Fruit fly (Drosophila melanogaster): Measurements from ENCODE around the gene toc.

toc gene

DNA sequence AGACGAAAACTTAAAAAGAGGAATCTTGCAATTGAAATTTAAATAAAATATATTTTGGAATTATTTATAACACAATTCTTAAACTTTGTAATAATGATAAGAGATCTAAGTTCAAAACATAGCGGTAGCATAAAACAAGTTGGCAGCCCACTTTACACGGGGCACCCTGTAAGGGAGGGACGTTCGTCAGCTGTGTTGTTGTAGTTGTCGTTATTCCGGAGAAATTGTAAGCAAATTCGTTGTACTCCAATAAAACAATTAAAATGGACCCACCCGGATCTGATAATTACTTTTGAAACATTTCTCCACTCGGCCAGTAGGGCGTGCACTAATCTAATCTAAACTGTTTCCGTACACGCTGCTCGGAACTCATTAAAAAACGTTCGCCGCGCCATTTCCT lies 114.2 kb downstream of the toc start, which contains the start of gene GABPI (continued):
- TF ChIP-seq bsh (GFP tag; optimal IDR thresholded peaks at IDR 0.05) (no peak), E2f2 (GFP tag; IDR thresholded peaks at IDR 0.05) (peak; percentile 93), CG17912 (GFP tag; optimal IDR thresholded peaks at IDR 0.05) (peak; percentile 0), ci (GFP tag; IDR thresholded peaks at IDR 0.05) (peak; percentile 76), CG43689 (GFP tag; IDR thresholded peaks at IDR 0.05) (no peak), Hr3 (GFP tag; optimal IDR thresholded peaks at IDR 0.05) (no peak), CG15269 (tag; optimal IDR thresholded peaks at IDR 0.05) (no peak), ken (GFP tag; IDR thresholded peaks at IDR 0.05) (no peak), CHES-1-like (GFP tag; optimal IDR thresholded peaks at IDR 0.05) (peak; percentile 6), lola (GFP tag; optimal IDR thresholded peaks at IDR 0.05) (no peak), CG11456 (GFP tag; IDR thresholded peaks at IDR 0.05) (no peak), zen2 (GFP tag; IDR thresholded peaks at IDR 0.05; ENCODE audit: partially characterized antibody) (no peak), CG15514 (GFP tag; optimal IDR thresholded peaks at IDR 0.05) (peak; percentile 32), org-1 (GFP tag; optimal IDR thresholded peaks at IDR 0.05) (no peak), CG12155 (GFP tag; optimal IDR thresholded peaks at IDR 0.05) (no peak), hbn (GFP tag; IDR thresholded peaks at IDR 0.05; ENCODE audit: partially characterized antibody) (0 out of 2 replicates have a peak, but pooled peaks have one; percentile 18), MBD-R2 (GFP tag; IDR thresholded peaks at IDR 0.05) (peak; percentile 85), CG30431 (GFP tag; optimal IDR thresholded peaks at IDR 0.05) (no peak), CG18011 (GFP tag; optimal IDR thresholded peaks at IDR 0.05) (no peak), CG8765 (GFP tag; IDR thresholded peaks at IDR 0.05) (no peak), nom (GFP tag; optimal IDR thresholded peaks at IDR 0.05) (peak; percentile 31), CG6654 (GFP tag; optimal IDR thresholded peaks at IDR 0.05) (no peak), Hey (tag; optimal IDR thresholded peaks at IDR 0.05) (no peak), Bgb (GFP tag; IDR thresholded peaks at IDR 0.05; ENCODE audit: partially characterized antibody) (peak; percentile 15; the same call in 1 of the 2 replicates), bbx (GFP tag; IDR thresholded peaks at IDR 0.05; ENCODE audit: partially characterized antibody) (0 out of 2 replicates have a peak, but pooled peaks have one; percentile 12), grn (GFP tag; optimal IDR thresholded peaks at IDR 0.05) (peak; percentile 93), Awh (GFP tag; IDR thresholded peaks at IDR 0.05) (no peak), HmgZ (tag; optimal IDR thresholded peaks at IDR 0.05) (peak; percentile 55), CG12942 (GFP tag; optimal IDR thresholded peaks at IDR 0.05) (no peak), Atf6 (GFP tag; IDR thresholded peaks at IDR 0.05) (no peak), NfI (GFP tag; optimal IDR thresholded peaks at IDR 0.05) (peak; percentile 59), CG1024 (GFP tag; IDR thresholded peaks at IDR 0.05) (0 out of 2 replicates have a peak, but pooled peaks have one; percentile 15), MESR4 (GFP tag; optimal IDR thresholded peaks at IDR 0.05) (peak; percentile 44), CG2129 (GFP tag; IDR thresholded peaks at IDR 0.05; ENCODE audit: partially characterized antibody) (no peak), pfk (GFP tag; optimal IDR thresholded peaks at IDR 0.05) (peak; percentile 1)

DNA sequence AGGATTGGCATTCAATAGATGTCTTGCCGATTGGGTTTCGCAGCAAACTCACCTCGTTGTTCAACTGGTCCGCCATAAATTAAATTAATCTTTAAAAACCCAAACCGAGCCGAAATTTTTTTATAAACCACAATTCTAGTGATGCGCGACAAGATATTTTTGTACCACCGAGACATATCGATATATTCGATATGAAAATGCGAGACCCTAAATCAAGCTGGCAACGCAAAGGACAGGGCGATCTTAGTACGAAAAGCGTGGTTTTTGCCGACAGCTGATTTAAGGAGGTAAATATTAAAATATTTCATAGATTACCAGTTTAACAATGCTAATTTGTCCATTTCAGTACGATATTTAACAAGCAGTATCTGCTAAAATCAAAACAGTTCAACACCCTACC lies 115.6 kb downstream of the toc start, which contains the start of the genes Sf3b2 and CG17219:
Gene Sf3b2, minus strand, starts transcription at position 157 of the 400 bp plus-strand sequence.
Gene CG17219, plus strand, starts transcription at position 242 of the 400 bp plus-strand sequence.
- no peak for TF ChIP-seq bab2 (GFP tag; optimal IDR thresholded peaks at IDR 0.05)
- TF ChIP-seq CG1233 (GFP tag; optimal IDR thresholded peaks at IDR 0.05): no peak
- TF ChIP-seq CG34224 (GFP tag; IDR thresholded peaks at IDR 0.05; ENCODE audit: partially characterized antibody): peak; percentile 76
- TF ChIP-seq CG13287 (GFP tag; IDR thresholded peaks at IDR 0.05; ENCODE audit: partially characterized antibody): peak; percentile 80
- TF ChIP-seq ems (GFP tag; optimal IDR thresholded peaks at IDR 0.05): no peak
- TF ChIP-seq CG43689 (GFP tag; IDR thresholded peaks at IDR 0.05): no peak
- no peak for TF ChIP-seq abd-A (tag; optimal IDR thresholded peaks at IDR 0.05)
- no peak for TF ChIP-seq CG11398 (GFP tag; optimal IDR thresholded peaks at IDR 0.05)
- peak; percentile 49; the same call in 1 of the 2 replicates for TF ChIP-seq CG9932 (GFP tag; IDR thresholded peaks at IDR 0.05)
- TF ChIP-seq CG30020 (tag; optimal IDR thresholded peaks at IDR 0.05): peak; percentile 55
- no peak for TF ChIP-seq pho (GFP tag; optimal IDR thresholded peaks at IDR 0.05)
- TF ChIP-seq CG1603 (tag; optimal IDR thresholded peaks at IDR 0.05): peak; percentile 69
- TF ChIP-seq Chrac-16 (GFP tag; optimal IDR thresholded peaks at IDR 0.05): no peak
- no peak for TF ChIP-seq CG4730 (GFP tag; IDR thresholded peaks at IDR 0.05)
- TF ChIP-seq ash1 (GFP tag; optimal IDR thresholded peaks at IDR 0.05): no peak
- TF ChIP-seq row (GFP tag; IDR thresholded peaks at IDR 0.05): peak; percentile 29; the same call in 1 of the 3 replicates
- peak; percentile 62 for TF ChIP-seq CG12659 (GFP tag; optimal IDR thresholded peaks at IDR 0.05)
- no peak for TF ChIP-seq bigmax (GFP tag; optimal IDR thresholded peaks at IDR 0.05)
